Fruit fly (Drosophila melanogaster): ENCODE measurements around the gene Rel.
A peak's percentile ranks its signal among the peaks of the same experiment; 100 is the strongest.

Gene Rel

dm6 chr3R:9038652-9039051, 9.1 kb downstream of the Rel start, which contains the start of gene hyx (continued):
- TF ChIP-seq Six4 (GFP tag; optimal IDR thresholded peaks at IDR 0.05) (no peak), grn (GFP tag; optimal IDR thresholded peaks at IDR 0.05) (peak; percentile 92), sob (GFP tag; IDR thresholded peaks at IDR 0.05) (peak; percentile 61; the same call in 1 of the 2 replicates), shn (GFP tag; optimal IDR thresholded peaks at IDR 0.05) (peak; percentile 20), bab2 (GFP tag; optimal IDR thresholded peaks at IDR 0.05) (peak; percentile 24), CG18262 (tag; optimal IDR thresholded peaks at IDR 0.05) (peak; percentile 41), al (GFP tag; IDR thresholded peaks at IDR 0.05) (0 out of 2 replicates have a peak, but pooled peaks have one; percentile 31), btn (GFP tag; optimal IDR thresholded peaks at IDR 0.05) (no peak), knrl (GFP tag; IDR thresholded peaks at IDR 0.05; ENCODE audit: partially characterized antibody) (no peak; the same call in 1 of the 3 replicates), CG34224 (GFP tag; IDR thresholded peaks at IDR 0.05; ENCODE audit: partially characterized antibody) (peak; percentile 86), CG10209 (GFP tag; optimal IDR thresholded peaks at IDR 0.05) (no peak), CG7271 (tag; optimal IDR thresholded peaks at IDR 0.05) (no peak), Dip3 (GFP tag; optimal IDR thresholded peaks at IDR 0.05) (peak; percentile 20), dan (GFP tag; IDR thresholded peaks at IDR 0.05) (no peak), nerfin-2 (GFP tag; IDR thresholded peaks at IDR 0.05; ENCODE audit: partially characterized antibody) (0 out of 2 replicates have a peak, but pooled peaks have one; percentile 38), Myb (GFP tag; optimal IDR thresholded peaks at IDR 0.05) (peak; percentile 40), amos (GFP tag; IDR thresholded peaks at IDR 0.05; ENCODE audit: partially characterized antibody) (peak; percentile 78), croc (GFP tag; conservative IDR thresholded peaks at IDR 0.05) (no peak), Mad (GFP tag; optimal IDR thresholded peaks at IDR 0.05) (no peak), CG7963 (GFP tag; IDR thresholded peaks at IDR 0.05; ENCODE audit: partially characterized antibody) (peak; percentile 38; the same call in 1 of the 3 replicates), CG7357 (GFP tag; IDR thresholded peaks at IDR 0.05) (no peak), H2.0 (GFP tag; IDR thresholded peaks at IDR 0.05) (no peak), pros (GFP tag; optimal IDR thresholded peaks at IDR 0.05) (no peak), Hsf (GFP tag; optimal IDR thresholded peaks at IDR 0.05) (peak; percentile 36), CG12391 (tag; optimal IDR thresholded peaks at IDR 0.05) (peak; percentile 67), CG11398 (GFP tag; optimal IDR thresholded peaks at IDR 0.05) (no peak), CG10431 (GFP tag; optimal IDR thresholded peaks at IDR 0.05) (no peak), fru (optimal IDR thresholded peaks at IDR 0.05) (no peak), CG42726 (GFP tag; IDR thresholded peaks at IDR 0.05; ENCODE audit: partially characterized antibody) (no peak), lab (GFP tag; optimal IDR thresholded peaks at IDR 0.05) (peak; percentile 56), CG18011 (GFP tag; optimal IDR thresholded peaks at IDR 0.05) (peak; percentile 31), CG17359 (tag; optimal IDR thresholded peaks at IDR 0.05) (peak; percentile 44), lmd (GFP tag; IDR thresholded peaks at IDR 0.05) (no peak; the same call in 1 of the 2 replicates), stwl (tag; optimal IDR thresholded peaks at IDR 0.05) (peak; percentile 45), Stat92E (GFP tag; optimal IDR thresholded peaks at IDR 0.05) (no peak), PHDP (tag; optimal IDR thresholded peaks at IDR 0.05) (peak; percentile 0), jigr1 (GFP tag; IDR thresholded peaks at IDR 0.05) (no peak), fd96Cb (tag; optimal IDR thresholded peaks at IDR 0.05) (no peak), CG2116 (GFP tag; optimal IDR thresholded peaks at IDR 0.05) (no peak), B-H2 (GFP tag; optimal IDR thresholded peaks at IDR 0.05) (peak; percentile 60), oc (tag; optimal IDR thresholded peaks at IDR 0.05) (peak; percentile 44), CG30431 (GFP tag; optimal IDR thresholded peaks at IDR 0.05) (no peak), kay (GFP tag; optimal IDR thresholded peaks at IDR 0.05) (no peak), Ets97D (GFP tag; optimal IDR thresholded peaks at IDR 0.05) (peak; percentile 32), CG4424 (GFP tag; optimal IDR thresholded peaks at IDR 0.05) (no peak), CG8359 (GFP tag; optimal IDR thresholded peaks at IDR 0.05; ENCODE audit: borderline replicate concordance) (no peak), NK7.1 (GFP tag; optimal IDR thresholded peaks at IDR 0.05) (no peak), CG11085 (GFP tag; IDR thresholded peaks at IDR 0.05) (no peak), E2f1 (GFP tag; IDR thresholded peaks at IDR 0.05) (no peak), CG4404 (GFP tag; IDR thresholded peaks at IDR 0.05) (no peak), CG9215 (GFP tag; IDR thresholded peaks at IDR 0.05) (no peak)
